Fruit fly (Drosophila melanogaster): ENCODE measurements around the gene laf.

Gene laf

dm6 chr3R:4903565-4903964 is 25.2 kb upstream of the laf start (continued):
- TF ChIP-seq Hey (tag; optimal IDR thresholded peaks at IDR 0.05) (peak; percentile 92), CG11695 (GFP tag; IDR thresholded peaks at IDR 0.05) (no peak), run (tag; optimal IDR thresholded peaks at IDR 0.05) (peak; percentile 40), exex (tag; optimal IDR thresholded peaks at IDR 0.05) (peak; percentile 21), seq (GFP tag; IDR thresholded peaks at IDR 0.05) (peak; percentile 55; the same call in 1 of the 2 replicates), gsb-n (tag; optimal IDR thresholded peaks at IDR 0.05) (peak; percentile 17)

dm6 chr3R:4901782-4902181 is 23.4 kb upstream of the laf start:
- TF ChIP-seq gsb (GFP tag; IDR thresholded peaks at IDR 0.05) (no peak), en (GFP tag; optimal IDR thresholded peaks at IDR 0.05) (no peak), Ets65A (GFP tag) (peak; percentile 36), Drgx (GFP tag; IDR thresholded peaks at IDR 0.05) (peak; percentile 23; the same call in 1 of the 2 replicates), CG10321 (GFP tag; IDR thresholded peaks at IDR 0.05) (no peak), ken (GFP tag; IDR thresholded peaks at IDR 0.05) (no peak), CG8290 (GFP tag; optimal IDR thresholded peaks at IDR 0.05) (no peak), CG8290 (tag; optimal IDR thresholded peaks at IDR 0.05) (no peak), CG13424 (tag; optimal IDR thresholded peaks at IDR 0.05) (no peak), Bgb (GFP tag; IDR thresholded peaks at IDR 0.05; ENCODE audit: partially characterized antibody) (no peak)

- TF ChIP-seq sob (GFP tag; IDR thresholded peaks at IDR 0.05) = no peak
- peak; percentile 11; the same call in 1 of the 2 replicates for TF ChIP-seq crol (GFP tag; IDR thresholded peaks at IDR 0.05)
- peak; percentile 91 for TF ChIP-seq Nf-YB (GFP tag; optimal IDR thresholded peaks at IDR 0.05)
- TF ChIP-seq CG14667 (GFP tag; IDR thresholded peaks at IDR 0.05) = 0 out of 2 replicates have a peak, but pooled peaks have one; percentile 3
- peak; percentile 98 for TF ChIP-seq CG15601 (tag; optimal IDR thresholded peaks at IDR 0.05)
- TF ChIP-seq CG1832 (GFP tag; optimal IDR thresholded peaks at IDR 0.05) = peak; percentile 47
- peak; percentile 2 for TF ChIP-seq phol (tag; optimal IDR thresholded peaks at IDR 0.05)
- TF ChIP-seq bcd (GFP tag; optimal IDR thresholded peaks at IDR 0.05) = no peak
- peak; percentile 88 for TF ChIP-seq Nf-YC (tag; optimal IDR thresholded peaks at IDR 0.05)
These were observed 22.9 kb upstream of the laf start for dm6 chr3R:4901189-4901588.

- TF ChIP-seq HLH4C (GFP tag; IDR thresholded peaks at IDR 0.05; ENCODE audit: partially characterized antibody) (0 out of 3 replicates have a peak, but pooled peaks have one; percentile 17), Hr51 (GFP tag; optimal IDR thresholded peaks at IDR 0.05) (no peak), grn (GFP tag; optimal IDR thresholded peaks at IDR 0.05) (peak; percentile 56), sens (GFP tag) (peak; percentile 54)
These were observed 22.1 kb upstream of the laf start for dm6 chr3R:4900435-4900834.

dm6 chr3R:4896946-4897345 is 18.6 kb upstream of the laf start:
- TF ChIP-seq nmo (GFP tag; optimal IDR thresholded peaks at IDR 0.05) = no peak
- no peak for TF ChIP-seq HmgD (GFP tag; optimal IDR thresholded peaks at IDR 0.05)
- no peak for TF ChIP-seq Max (GFP tag; optimal IDR thresholded peaks at IDR 0.05)
- no peak for TF ChIP-seq CG13424 (tag; optimal IDR thresholded peaks at IDR 0.05)
- TF ChIP-seq eve (GFP tag; optimal IDR thresholded peaks at IDR 0.05) = no peak
- TF ChIP-seq Ssrp (tag; optimal IDR thresholded peaks at IDR 0.05) = no peak
- TF ChIP-seq CG1233 (GFP tag; optimal IDR thresholded peaks at IDR 0.05) = no peak
- TF ChIP-seq CG15601 (tag; optimal IDR thresholded peaks at IDR 0.05) = no peak
- TF ChIP-seq Bteb2 (GFP tag; optimal IDR thresholded peaks at IDR 0.05) = no peak
- no peak for TF ChIP-seq CG3838 (GFP tag; optimal IDR thresholded peaks at IDR 0.05)
- no peak for TF ChIP-seq MTF-1 (GFP tag; optimal IDR thresholded peaks at IDR 0.05; ENCODE audit: borderline replicate concordance)
- TF ChIP-seq Dp (GFP tag; optimal IDR thresholded peaks at IDR 0.05) = no peak
- TF ChIP-seq Deaf1 (tag; optimal IDR thresholded peaks at IDR 0.05) = no peak
- TF ChIP-seq bsh (GFP tag; optimal IDR thresholded peaks at IDR 0.05) = peak in 1 of 2 experiments; percentile 15
- TF ChIP-seq Asciz (GFP tag; optimal IDR thresholded peaks at IDR 0.05) = no peak
- no peak for TF ChIP-seq CG6813 (GFP tag; optimal IDR thresholded peaks at IDR 0.05)
- no peak for TF ChIP-seq Blimp-1 (GFP tag; optimal IDR thresholded peaks at IDR 0.05)
- TF ChIP-seq CG12391 (tag; optimal IDR thresholded peaks at IDR 0.05) = peak; percentile 7
- no peak for TF ChIP-seq Kr (GFP tag; optimal IDR thresholded peaks at IDR 0.05)

All from whole organism, embryonic.